Fruit fly (Drosophila melanogaster): ENCODE results near the gene Skel.
A peak's percentile ranks its signal among the peaks of the same experiment; 100 is the strongest.

Skel gene

dm6 chr3R:10648556-10649181 lies 38.1 kb upstream of the Skel start (continued):
- TF ChIP-seq CG8924 (tag; optimal IDR thresholded peaks at IDR 0.05) (peak; percentile 41), CG3838 (GFP tag; optimal IDR thresholded peaks at IDR 0.05) (no peak), CG2889 (GFP tag; IDR thresholded peaks at IDR 0.05) (no peak), CG9876 (GFP tag; optimal IDR thresholded peaks at IDR 0.05) (no peak), NK7.1 (GFP tag; optimal IDR thresholded peaks at IDR 0.05) (no peak), lbe (GFP tag; optimal IDR thresholded peaks at IDR 0.05) (no peak), GATAe (GFP tag; conservative IDR thresholded peaks at IDR 0.05) (no peak), pros (GFP tag; optimal IDR thresholded peaks at IDR 0.05) (peak; percentile 50), CG32772 (GFP tag; IDR thresholded peaks at IDR 0.05) (peak; percentile 61), sima (GFP tag; optimal IDR thresholded peaks at IDR 0.05) (no peak), row (GFP tag; IDR thresholded peaks at IDR 0.05) (peak; percentile 61), insv (GFP tag; optimal IDR thresholded peaks at IDR 0.05) (no peak), CG10147 (GFP tag; optimal IDR thresholded peaks at IDR 0.05) (no peak), CG5245 (GFP tag; optimal IDR thresholded peaks at IDR 0.05) (peak; percentile 24), CG13775 (GFP tag; optimal IDR thresholded peaks at IDR 0.05) (peak; percentile 34), Gug (GFP tag; IDR thresholded peaks at IDR 0.05) (peak; percentile 41; the same call in 2 of the 4 replicates), CG31441 (GFP tag; IDR thresholded peaks at IDR 0.05) (no peak), dmrt99B (tag; optimal IDR thresholded peaks at IDR 0.05) (peak; percentile 79), tgo (GFP tag; IDR thresholded peaks at IDR 0.05) (peak; percentile 62; the same call in 2 of the 3 replicates), vfl (GFP tag; optimal IDR thresholded peaks at IDR 0.05) (no peak), Camta (GFP tag; optimal IDR thresholded peaks at IDR 0.05) (peak; percentile 36), grn (GFP tag; optimal IDR thresholded peaks at IDR 0.05) (no peak), prd (optimal IDR thresholded peaks at IDR 0.05) (no peak), prd (GFP tag; IDR thresholded peaks at IDR 0.05) (peak; percentile 70; the same call in 2 of the 3 replicates), hth (optimal IDR thresholded peaks at IDR 0.05) (no peak), Hmx (GFP tag; optimal IDR thresholded peaks at IDR 0.05) (no peak), Hsf (GFP tag; optimal IDR thresholded peaks at IDR 0.05) (peak; percentile 17), mld (GFP tag; IDR thresholded peaks at IDR 0.05; ENCODE audit: partially characterized antibody) (no peak), MBD-R2 (GFP tag; IDR thresholded peaks at IDR 0.05) (no peak), CG2678 (tag; optimal IDR thresholded peaks at IDR 0.05) (peak; percentile 53), vnd (GFP tag; IDR thresholded peaks at IDR 0.05; ENCODE audit: partially characterized antibody) (no peak), amos (GFP tag; IDR thresholded peaks at IDR 0.05; ENCODE audit: partially characterized antibody) (no peak), CG9817 (tag; optimal IDR thresholded peaks at IDR 0.05) (no peak), h (optimal IDR thresholded peaks at IDR 0.05) (no peak), CoRest (tag; optimal IDR thresholded peaks at IDR 0.05) (peak; percentile 41), Chrac-16 (GFP tag; optimal IDR thresholded peaks at IDR 0.05) (peak; percentile 36), Sin3A (optimal IDR thresholded peaks at IDR 0.05) (no peak), fd64A (GFP tag; optimal IDR thresholded peaks at IDR 0.05) (no peak), CG10979 (tag; optimal IDR thresholded peaks at IDR 0.05) (peak; percentile 46), toy (GFP tag; IDR thresholded peaks at IDR 0.05) (no peak), NC2α (GFP tag; optimal IDR thresholded peaks at IDR 0.05) (no peak), CG30403 (GFP tag; optimal IDR thresholded peaks at IDR 0.05) (peak; percentile 47), lola (GFP tag; optimal IDR thresholded peaks at IDR 0.05) (no peak), Sox102F (GFP tag; optimal IDR thresholded peaks at IDR 0.05) (peak; percentile 76), Dad (GFP tag; optimal IDR thresholded peaks at IDR 0.05) (peak; percentile 35), CG7372 (GFP tag; IDR thresholded peaks at IDR 0.05) (no peak), CG14050 (GFP tag; IDR thresholded peaks at IDR 0.05) (peak; percentile 54; the same call in 2 of the 3 replicates), CG1832 (GFP tag; optimal IDR thresholded peaks at IDR 0.05) (no peak), usp (GFP tag; optimal IDR thresholded peaks at IDR 0.05) (no peak), pita (GFP tag; optimal IDR thresholded peaks at IDR 0.05) (no peak), Hmr (GFP tag; optimal IDR thresholded peaks at IDR 0.05) (peak; percentile 0), CG13424 (tag; optimal IDR thresholded peaks at IDR 0.05) (peak; percentile 46)

Measured in whole organism, embryonic.